Worm (Caenorhabditis elegans): Measurements from ENCODE around the gene ZC21.10.

Gene ZC21.10

DNA sequence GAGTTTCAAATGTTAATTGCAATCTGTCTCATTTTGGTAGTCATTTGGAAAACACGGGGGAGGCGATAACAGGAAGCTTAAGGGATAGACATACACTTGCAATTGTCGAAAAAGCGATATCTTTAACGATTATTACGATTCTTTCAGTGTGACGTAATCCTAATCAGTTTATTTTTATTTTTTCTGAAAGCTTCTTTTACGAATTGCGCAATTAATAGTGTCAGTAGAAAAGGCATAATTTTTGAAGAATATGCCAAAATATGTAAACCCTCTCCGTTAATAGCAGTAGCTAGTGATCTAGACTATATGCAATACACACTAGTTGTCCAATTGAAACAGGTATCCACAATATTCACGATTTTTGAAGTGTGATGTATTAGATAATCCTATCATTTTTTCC, 30.5 kb downstream of the ZC21.10 start:
- TF ChIP-seq cog-1 (tag; optimal IDR thresholded peaks at IDR 0.05) (no peak), flt-1 (GFP tag; IDR thresholded peaks at IDR 0.05) (no peak), ztf-23 (GFP tag; IDR thresholded peaks at IDR 0.05) (no peak), T22C8.4 (GFP tag; IDR thresholded peaks at IDR 0.05) (no peak), tab-1 (GFP tag; IDR thresholded peaks at IDR 0.05) (no peak), ztf-29 (GFP tag; IDR thresholded peaks at IDR 0.05) (no peak), klf-2 (GFP tag; conservative IDR thresholded peaks at IDR 0.05) (no peak), med-1 (GFP tag; optimal IDR thresholded peaks at IDR 0.05; ENCODE audit: insufficient read depth) (no peak), ref-1 (GFP tag; conservative IDR thresholded peaks at IDR 0.05) (no peak)

DNA sequence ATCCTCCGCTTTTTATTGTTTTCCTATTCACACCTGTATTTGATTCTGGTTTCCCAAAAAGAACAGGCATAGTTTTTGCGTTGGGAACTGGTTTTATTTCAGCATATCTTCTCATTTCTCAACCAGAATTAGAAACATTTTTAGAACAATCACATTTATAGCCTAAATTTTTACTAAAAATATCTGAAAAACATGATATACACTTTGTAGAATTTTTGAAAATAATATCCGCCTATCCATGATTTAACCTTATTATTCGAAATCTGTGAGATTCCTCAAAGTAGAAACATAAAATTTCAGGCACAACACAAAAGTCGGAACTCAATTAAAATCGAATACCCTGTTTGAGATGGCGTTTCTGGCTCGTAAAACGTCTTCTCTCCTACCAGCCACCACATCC, 31.0 kb downstream of the ZC21.10 start, which contains the start of gene acdh-6:
Gene acdh-6, plus strand, starts transcription at position 301 of the 400 bp plus-strand sequence.
- TF ChIP-seq tab-1 (GFP tag; IDR thresholded peaks at IDR 0.05) (no peak), med-1 (GFP tag; optimal IDR thresholded peaks at IDR 0.05; ENCODE audit: insufficient read depth) (no peak), flt-1 (GFP tag; IDR thresholded peaks at IDR 0.05) (no peak), cog-1 (tag; optimal IDR thresholded peaks at IDR 0.05) (no peak), klf-2 (GFP tag; conservative IDR thresholded peaks at IDR 0.05) (no peak), ztf-29 (GFP tag; IDR thresholded peaks at IDR 0.05) (no peak), ref-1 (GFP tag; conservative IDR thresholded peaks at IDR 0.05) (no peak), T22C8.4 (GFP tag; IDR thresholded peaks at IDR 0.05) (no peak), ztf-23 (GFP tag; IDR thresholded peaks at IDR 0.05) (no peak)

DNA sequence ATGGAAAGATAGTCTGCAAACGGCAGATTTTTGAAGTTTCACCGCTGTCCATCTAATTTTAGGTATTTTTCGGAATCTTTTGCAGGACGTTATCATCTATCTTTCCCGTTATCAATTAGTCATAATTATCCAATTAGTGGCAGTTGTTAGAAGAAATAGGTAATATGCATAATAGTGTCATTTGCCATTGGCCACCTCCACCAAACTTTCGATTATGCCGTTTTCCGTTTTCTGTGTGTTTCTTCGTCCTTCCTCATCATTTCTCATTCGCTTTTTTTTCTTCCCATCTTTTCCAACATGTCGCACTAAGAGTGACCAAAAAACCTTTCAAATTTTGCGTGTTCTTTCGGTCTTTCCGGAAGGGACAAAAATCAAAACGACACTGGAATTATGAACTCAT, 34.5 kb downstream of the ZC21.10 start:
- TF ChIP-seq med-1 (GFP tag; optimal IDR thresholded peaks at IDR 0.05; ENCODE audit: insufficient read depth) = no peak
- TF ChIP-seq klf-2 (GFP tag; conservative IDR thresholded peaks at IDR 0.05) = no peak
- no peak for TF ChIP-seq flt-1 (GFP tag; IDR thresholded peaks at IDR 0.05)
- TF ChIP-seq ztf-29 (GFP tag; IDR thresholded peaks at IDR 0.05) = no peak
- no peak for TF ChIP-seq tab-1 (GFP tag; IDR thresholded peaks at IDR 0.05)
- no peak for TF ChIP-seq cog-1 (tag; optimal IDR thresholded peaks at IDR 0.05)
- no peak for TF ChIP-seq T22C8.4 (GFP tag; IDR thresholded peaks at IDR 0.05)
- TF ChIP-seq ztf-23 (GFP tag; IDR thresholded peaks at IDR 0.05) = no peak
- TF ChIP-seq ref-1 (GFP tag; conservative IDR thresholded peaks at IDR 0.05) = no peak

DNA sequence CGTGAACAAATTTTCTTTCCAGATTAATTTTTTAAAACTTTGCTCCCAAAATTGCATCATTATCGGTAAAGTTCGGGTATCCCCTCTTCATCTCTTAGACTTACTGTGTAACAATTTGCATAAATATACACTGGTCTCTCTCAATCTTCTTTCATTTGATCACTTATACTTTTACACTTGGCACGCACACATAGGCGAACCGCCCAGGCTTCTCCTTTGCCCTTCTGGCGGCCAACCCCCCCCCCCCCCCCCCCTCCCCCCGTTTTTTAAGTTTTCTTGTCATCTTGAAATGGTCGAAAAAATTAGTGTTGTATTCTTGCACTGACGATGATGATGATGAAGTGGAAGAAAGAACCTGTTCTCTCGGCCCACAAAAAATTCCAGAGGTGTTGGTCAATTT, 40.4 kb downstream of the ZC21.10 start:
- TF ChIP-seq ztf-23 (GFP tag; IDR thresholded peaks at IDR 0.05) = no peak
- no peak for TF ChIP-seq med-1 (GFP tag; optimal IDR thresholded peaks at IDR 0.05; ENCODE audit: insufficient read depth)
- no peak for TF ChIP-seq cog-1 (tag; optimal IDR thresholded peaks at IDR 0.05)
- no peak for TF ChIP-seq tab-1 (GFP tag; IDR thresholded peaks at IDR 0.05)
- no peak for TF ChIP-seq flt-1 (GFP tag; IDR thresholded peaks at IDR 0.05)
- TF ChIP-seq klf-2 (GFP tag; conservative IDR thresholded peaks at IDR 0.05) = no peak
- TF ChIP-seq T22C8.4 (GFP tag; IDR thresholded peaks at IDR 0.05) = no peak
- TF ChIP-seq ref-1 (GFP tag; conservative IDR thresholded peaks at IDR 0.05) = no peak
- no peak for TF ChIP-seq ztf-29 (GFP tag; IDR thresholded peaks at IDR 0.05)

DNA sequence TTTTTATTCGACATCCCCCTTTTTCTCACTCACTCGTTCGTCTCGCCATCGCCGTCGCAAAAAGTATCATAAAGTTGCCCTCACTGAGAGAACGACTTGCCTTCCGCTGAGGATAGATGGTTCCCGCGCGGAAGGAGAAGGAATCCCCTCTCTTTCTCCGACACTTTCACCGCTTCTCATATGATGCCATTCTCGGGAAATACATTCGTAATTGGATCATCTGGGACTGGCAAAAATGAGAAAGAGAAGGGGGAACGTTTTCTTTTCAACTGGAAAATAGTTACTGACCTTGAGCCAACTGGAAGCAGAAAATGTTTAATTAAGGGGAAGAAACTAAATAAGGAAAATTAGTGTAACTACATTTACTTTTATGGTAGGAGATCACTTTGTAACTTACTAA, 42.0 kb downstream of the ZC21.10 start:
- TF ChIP-seq klf-2 (GFP tag; conservative IDR thresholded peaks at IDR 0.05) (no peak), ztf-23 (GFP tag; IDR thresholded peaks at IDR 0.05) (no peak), cog-1 (tag; optimal IDR thresholded peaks at IDR 0.05) (no peak), T22C8.4 (GFP tag; IDR thresholded peaks at IDR 0.05) (no peak), med-1 (GFP tag; optimal IDR thresholded peaks at IDR 0.05; ENCODE audit: insufficient read depth) (no peak), ref-1 (GFP tag; conservative IDR thresholded peaks at IDR 0.05) (no peak), flt-1 (GFP tag; IDR thresholded peaks at IDR 0.05) (no peak), ztf-29 (GFP tag; IDR thresholded peaks at IDR 0.05) (no peak), tab-1 (GFP tag; IDR thresholded peaks at IDR 0.05) (no peak)

DNA sequence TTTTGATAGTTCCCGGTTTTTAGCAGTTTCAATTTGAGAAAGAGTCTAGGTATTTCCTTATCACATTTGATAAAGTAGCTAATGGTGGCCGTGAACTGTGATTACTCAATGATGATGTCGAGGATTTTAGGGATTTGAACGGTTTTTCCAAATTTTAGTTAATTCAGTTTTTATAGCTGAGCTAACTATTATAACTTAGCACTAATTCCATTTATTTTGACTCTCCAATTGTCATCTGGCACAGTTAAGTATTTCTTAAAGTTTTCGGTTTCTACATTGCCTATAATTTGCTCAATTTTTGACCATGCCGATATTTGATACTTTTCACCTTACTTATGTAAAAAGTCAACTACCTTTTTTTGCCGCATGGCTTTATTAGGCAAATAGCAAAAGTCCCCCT, 43.4 kb downstream of the ZC21.10 start:
- TF ChIP-seq cog-1 (tag; optimal IDR thresholded peaks at IDR 0.05) = no peak
- no peak for TF ChIP-seq klf-2 (GFP tag; conservative IDR thresholded peaks at IDR 0.05)
- no peak for TF ChIP-seq tab-1 (GFP tag; IDR thresholded peaks at IDR 0.05)
- TF ChIP-seq T22C8.4 (GFP tag; IDR thresholded peaks at IDR 0.05) = no peak
- no peak for TF ChIP-seq flt-1 (GFP tag; IDR thresholded peaks at IDR 0.05)
- TF ChIP-seq ztf-29 (GFP tag; IDR thresholded peaks at IDR 0.05) = no peak
- TF ChIP-seq med-1 (GFP tag; optimal IDR thresholded peaks at IDR 0.05; ENCODE audit: insufficient read depth) = no peak
- TF ChIP-seq ref-1 (GFP tag; conservative IDR thresholded peaks at IDR 0.05) = no peak
- no peak for TF ChIP-seq ztf-23 (GFP tag; IDR thresholded peaks at IDR 0.05)

DNA sequence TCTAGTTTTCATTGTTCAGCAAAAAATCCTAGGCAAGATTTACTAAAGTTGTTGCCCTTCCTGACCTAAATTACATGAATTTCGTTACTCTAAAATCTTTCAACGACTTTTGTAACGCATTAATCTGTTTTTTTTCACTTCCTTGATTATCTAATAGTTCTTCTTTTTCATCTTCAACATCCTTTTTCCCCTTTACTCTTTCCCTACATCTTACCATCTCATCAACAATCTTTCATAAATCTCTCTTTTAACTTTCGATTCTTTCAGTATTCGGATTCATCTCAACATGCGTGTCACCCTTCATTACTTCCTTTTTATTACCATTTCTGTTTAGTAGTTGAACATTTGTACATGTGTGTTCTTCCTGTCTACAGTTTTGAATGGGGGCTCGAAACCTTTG, 44.0 kb downstream of the ZC21.10 start:
- no peak for TF ChIP-seq tab-1 (GFP tag; IDR thresholded peaks at IDR 0.05)
- TF ChIP-seq ref-1 (GFP tag; conservative IDR thresholded peaks at IDR 0.05) = no peak

DNA sequence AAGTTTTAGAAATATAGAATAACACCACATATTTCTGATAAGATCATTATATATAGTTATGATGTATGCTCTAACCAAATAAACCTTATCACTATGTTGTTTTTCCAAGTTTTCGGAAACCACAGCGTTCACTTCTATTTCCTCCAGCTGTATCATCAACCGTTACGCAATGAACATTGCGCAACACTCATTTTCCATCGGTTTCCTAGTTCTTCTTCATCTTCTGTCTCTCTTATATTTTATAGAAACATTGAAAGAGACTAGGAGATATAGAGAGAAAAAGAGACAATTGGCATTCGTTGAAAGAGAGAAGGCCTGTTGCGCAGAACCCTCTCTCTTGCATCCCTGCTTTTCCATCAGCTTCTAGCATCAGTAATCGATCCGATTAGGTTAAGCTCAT, 44.4 kb downstream of the ZC21.10 start:
- TF ChIP-seq flt-1 (GFP tag; IDR thresholded peaks at IDR 0.05) (no peak), ztf-29 (GFP tag; IDR thresholded peaks at IDR 0.05) (no peak)

DNA sequence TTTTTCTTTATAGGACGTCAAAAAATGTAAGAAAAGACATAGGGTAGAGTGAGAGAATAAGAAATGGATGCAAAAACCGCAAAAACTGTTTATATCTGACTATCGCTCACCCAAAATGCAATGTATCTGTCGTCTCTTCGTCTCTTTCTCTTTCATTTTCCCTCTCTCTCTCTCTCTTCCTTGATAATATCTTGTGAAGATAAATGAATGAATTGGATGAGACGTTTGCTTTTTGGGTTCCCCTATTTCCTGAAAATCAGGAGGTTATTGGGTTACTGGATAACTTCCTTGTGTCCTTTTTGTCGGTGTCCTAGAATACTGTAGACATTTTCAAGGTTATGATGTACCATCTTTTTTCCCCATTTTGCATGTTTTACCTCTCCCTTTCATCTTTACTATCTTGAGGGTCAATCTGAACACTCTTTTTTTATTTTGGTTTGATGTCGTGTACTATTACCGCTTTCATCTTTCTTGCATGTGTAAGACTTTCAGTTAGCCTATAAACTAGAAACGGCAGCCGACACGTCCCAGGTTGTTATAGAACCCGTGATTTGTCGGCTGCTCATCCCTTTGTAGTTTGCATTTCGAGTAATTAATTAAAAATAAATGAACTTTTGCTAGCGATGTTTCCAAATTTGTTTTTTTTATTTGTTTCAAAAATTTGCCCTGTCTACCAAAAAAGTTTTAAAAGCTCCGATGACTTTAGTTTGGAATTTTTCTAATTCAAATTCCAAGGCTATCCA, 45.7 kb downstream of the ZC21.10 start:
- TF ChIP-seq ztf-23 (GFP tag; IDR thresholded peaks at IDR 0.05) (no peak), T22C8.4 (GFP tag; IDR thresholded peaks at IDR 0.05) (no peak), tab-1 (GFP tag; IDR thresholded peaks at IDR 0.05) (no peak), med-1 (GFP tag; optimal IDR thresholded peaks at IDR 0.05; ENCODE audit: insufficient read depth) (no peak), cog-1 (tag; optimal IDR thresholded peaks at IDR 0.05) (no peak), ref-1 (GFP tag; conservative IDR thresholded peaks at IDR 0.05) (no peak), flt-1 (GFP tag; IDR thresholded peaks at IDR 0.05) (no peak), klf-2 (GFP tag; conservative IDR thresholded peaks at IDR 0.05) (no peak), ztf-29 (GFP tag; IDR thresholded peaks at IDR 0.05) (no peak)

DNA sequence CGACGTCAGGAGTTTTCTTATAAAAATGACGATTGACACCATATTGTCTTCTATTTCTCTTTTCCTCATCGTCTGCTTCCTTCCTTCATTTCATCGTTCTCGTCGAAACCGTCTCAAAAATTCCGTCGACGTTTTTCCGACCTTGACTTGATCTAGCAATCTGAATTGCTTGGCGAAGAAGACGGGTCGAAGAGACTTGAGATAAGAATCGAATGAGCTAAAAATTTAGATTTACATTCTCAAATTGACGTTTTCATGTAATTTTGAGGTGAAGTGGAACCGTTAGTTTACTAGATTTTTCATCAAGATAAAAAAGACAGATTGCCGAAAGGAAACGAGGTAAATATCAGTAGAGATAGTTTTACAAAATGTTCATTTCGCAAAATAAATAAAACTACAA, 47.7 kb downstream of the ZC21.10 start:
- TF ChIP-seq cog-1 (tag; optimal IDR thresholded peaks at IDR 0.05) (no peak), T22C8.4 (GFP tag; IDR thresholded peaks at IDR 0.05) (no peak), ztf-23 (GFP tag; IDR thresholded peaks at IDR 0.05) (no peak), tab-1 (GFP tag; IDR thresholded peaks at IDR 0.05) (no peak), klf-2 (GFP tag; conservative IDR thresholded peaks at IDR 0.05) (no peak), flt-1 (GFP tag; IDR thresholded peaks at IDR 0.05) (no peak), med-1 (GFP tag; optimal IDR thresholded peaks at IDR 0.05; ENCODE audit: insufficient read depth) (no peak), ref-1 (GFP tag; conservative IDR thresholded peaks at IDR 0.05) (no peak), ztf-29 (GFP tag; IDR thresholded peaks at IDR 0.05) (no peak)

Data from whole organism, midembryonic.